Fruit fly (Drosophila melanogaster): Measurements from ENCODE around the gene CG4360.

CG4360 gene

dm6 chr3R:20292880-20293491 is 34.8 kb downstream of the CG4360 start (continued):
- TF ChIP-seq Adf1 (GFP tag; IDR thresholded peaks at IDR 0.05) (peak; percentile 57; the same call in 1 of the 2 replicates), sqz (GFP tag; optimal IDR thresholded peaks at IDR 0.05) (peak; percentile 94), Ravus (GFP tag; IDR thresholded peaks at IDR 0.05) (no peak), Dll (GFP tag; IDR thresholded peaks at IDR 0.05; ENCODE audit: partially characterized antibody) (peak; percentile 26; the same call in 1 of the 4 replicates), Taf1 (GFP tag; IDR thresholded peaks at IDR 0.05) (no peak), bsh (GFP tag; optimal IDR thresholded peaks at IDR 0.05) (peak in 1 of 2 experiments; percentile 43), cg (GFP tag; optimal IDR thresholded peaks at IDR 0.05) (peak; percentile 76), CG32772 (GFP tag; IDR thresholded peaks at IDR 0.05) (no peak), nom (GFP tag; optimal IDR thresholded peaks at IDR 0.05) (peak; percentile 66), CG3847 (GFP tag; IDR thresholded peaks at IDR 0.05) (no peak), so (GFP tag; IDR thresholded peaks at IDR 0.05) (no peak), CG34224 (GFP tag; IDR thresholded peaks at IDR 0.05; ENCODE audit: partially characterized antibody) (0 out of 3 replicates have a peak, but pooled peaks have one; percentile 23), HLHmδ (GFP tag; optimal IDR thresholded peaks at IDR 0.05) (peak; percentile 38), ci (GFP tag; IDR thresholded peaks at IDR 0.05) (0 out of 3 replicates have a peak, but pooled peaks have one; percentile 0), D (optimal IDR thresholded peaks at IDR 0.05) (peak; percentile 85), D (GFP tag; optimal IDR thresholded peaks at IDR 0.05) (no peak), tll (GFP tag; optimal IDR thresholded peaks at IDR 0.05) (peak in 1 of 2 experiments; percentile 87), CG15479 (GFP tag; optimal IDR thresholded peaks at IDR 0.05) (peak; percentile 94), Neu2 (GFP tag; optimal IDR thresholded peaks at IDR 0.05; ENCODE audit: borderline replicate concordance) (no peak), zen2 (GFP tag; IDR thresholded peaks at IDR 0.05; ENCODE audit: partially characterized antibody) (peak; percentile 24; the same call in 1 of the 3 replicates), croc (GFP tag; conservative IDR thresholded peaks at IDR 0.05) (0 out of 3 replicates have a peak, but pooled peaks have one; percentile 2), CG8359 (GFP tag; optimal IDR thresholded peaks at IDR 0.05; ENCODE audit: borderline replicate concordance) (no peak), yki (optimal IDR thresholded peaks at IDR 0.05) (peak; percentile 76), CG14965 (GFP tag; optimal IDR thresholded peaks at IDR 0.05; ENCODE audit: borderline replicate concordance) (no peak), fd3F (GFP tag; optimal IDR thresholded peaks at IDR 0.05) (no peak), pros (GFP tag; optimal IDR thresholded peaks at IDR 0.05) (peak; percentile 81), Lhr (GFP tag; optimal IDR thresholded peaks at IDR 0.05) (no peak), CG2199 (GFP tag; IDR thresholded peaks at IDR 0.05) (peak; percentile 38; the same call in 1 of the 3 replicates), CG4360 (GFP tag; IDR thresholded peaks at IDR 0.05) (peak; percentile 20; the same call in 1 of the 2 replicates)

- TF ChIP-seq fd64A (GFP tag; optimal IDR thresholded peaks at IDR 0.05) (no peak), CG10274 (GFP tag; optimal IDR thresholded peaks at IDR 0.05) (peak; percentile 17), btn (GFP tag; optimal IDR thresholded peaks at IDR 0.05) (peak; percentile 52), CG2116 (GFP tag; optimal IDR thresholded peaks at IDR 0.05) (peak; percentile 40), repo (GFP tag; optimal IDR thresholded peaks at IDR 0.05) (peak; percentile 14), pita (GFP tag; optimal IDR thresholded peaks at IDR 0.05) (no peak), CG14441 (GFP tag; IDR thresholded peaks at IDR 0.05) (no peak), CG16815 (GFP tag; optimal IDR thresholded peaks at IDR 0.05) (peak; percentile 75), Max (GFP tag; optimal IDR thresholded peaks at IDR 0.05) (peak; percentile 42), inv (GFP tag; IDR thresholded peaks at IDR 0.05; ENCODE audit: partially characterized antibody) (0 out of 2 replicates have a peak, but pooled peaks have one; percentile 12), CG42726 (GFP tag; IDR thresholded peaks at IDR 0.05; ENCODE audit: partially characterized antibody) (no peak), HLHmδ (GFP tag; optimal IDR thresholded peaks at IDR 0.05) (peak; percentile 22), nom (GFP tag; optimal IDR thresholded peaks at IDR 0.05) (peak; percentile 9), ttk (GFP tag; IDR thresholded peaks at IDR 0.05) (no peak; the same call in 1 of the 2 replicates), CG11723 (GFP tag; optimal IDR thresholded peaks at IDR 0.05) (no peak), ac (GFP tag; optimal IDR thresholded peaks at IDR 0.05) (peak; percentile 53), Hr78 (GFP tag; optimal IDR thresholded peaks at IDR 0.05) (peak in 1 of 2 experiments; percentile 98), CG8944 (GFP tag; optimal IDR thresholded peaks at IDR 0.05) (peak; percentile 54), Gsc (GFP tag; IDR thresholded peaks at IDR 0.05) (0 out of 2 replicates have a peak, but pooled peaks have one; percentile 15)
Observed at dm6 chr3R:20292030-20292879, 35.5 kb downstream of the CG4360 start.

Measured in whole organism, embryonic.